Worm (Caenorhabditis elegans): ENCODE data around the gene C16C8.17.

- TF ChIP-seq cnd-1 (tag; optimal IDR thresholded peaks at IDR 0.05) (no peak), tbx-8 (GFP tag; optimal IDR thresholded peaks at IDR 0.05) (no peak), unc-62 (GFP tag; optimal IDR thresholded peaks at IDR 0.05) (no peak), snpc-4 (tag; optimal IDR thresholded peaks at IDR 0.05) (no peak), lsy-2 (tag; optimal IDR thresholded peaks at IDR 0.05) (no peak), ces-1 (GFP tag; optimal IDR thresholded peaks at IDR 0.05) (no peak)
These were observed 18.6 kb downstream of the C16C8.17 start for ce11 chrII:3459199-3459598.
